Worm (Caenorhabditis elegans) whole organism, young adult: ENCODE data around the gene srbc-43.

Experiments
- B0261.1 ChIP-seq: sonication (generic microtip); optimal IDR thresholded peaks from 2 replicates; lab custom pipeline; 2016; ENCODE audit warnings: mild to moderate bottlenecking, missing genetic modification characterization, moderate library complexity, missing compliant biosample characterization
- B0336.3 ChIP-seq: fragments of 200-800 bp; sonication (Bioruptor generic); IDR thresholded peaks from 2 replicates; pipeline ENCODE4 v1.3.6; 2022; ENCODE audit warnings: missing genetic modification characterization, missing compliant biosample characterization
- C17E4.6 ChIP-seq: fragments of 200-800 bp; sonication (Bioruptor generic); IDR thresholded peaks from 2 replicates; pipeline ENCODE4 v1.3.6; 2022; ENCODE audit warnings: missing genetic modification reagents, missing genetic modification characterization, missing compliant biosample characterization
- D2030.7 ChIP-seq: fragments of 200-800 bp; sonication (Bioruptor generic); IDR thresholded peaks from 2 replicates; pipeline ENCODE4 v1.3.6; 2022; ENCODE audit warnings: missing genetic modification reagents, missing genetic modification characterization, missing compliant biosample characterization
- F52B5.7 ChIP-seq: sonication (generic microtip); optimal IDR thresholded peaks from 2 replicates; lab custom pipeline; 2016; ENCODE audit warnings: mild to moderate bottlenecking, missing genetic modification characterization, missing compliant biosample characterization
- T07F8.4 ChIP-seq: sonication (generic microtip); optimal IDR thresholded peaks from 2 replicates; lab custom pipeline; 2016; ENCODE audit warnings: mild to moderate bottlenecking, missing genetic modification characterization, moderate library complexity, missing compliant biosample characterization
- Y53G8AR.9 ChIP-seq: fragments of 200-800 bp; sonication (Bioruptor generic); conservative IDR thresholded peaks from 2 replicates; pipeline ENCODE4 v1.3.6; 2022; ENCODE audit warnings: missing genetic modification reagents, missing genetic modification characterization, missing compliant biosample characterization
- Y95B8A.8 ChIP-seq: fragments of 200-800 bp; sonication (Bioruptor generic); IDR thresholded peaks from 2 replicates; pipeline ENCODE4 v1.3.6; 2022; ENCODE audit warnings: missing genetic modification reagents, missing genetic modification characterization, missing compliant biosample characterization
- atf-7 ChIP-seq: sonication (generic microtip); optimal IDR thresholded peaks from 2 replicates; lab custom pipeline; 2017; ENCODE audit warnings: mild to moderate bottlenecking, missing genetic modification characterization, missing compliant biosample characterization
- bed-1 ChIP-seq: fragments of 200-800 bp; sonication (Bioruptor generic); IDR thresholded peaks from 2 replicates; pipeline ENCODE4 v1.3.6; 2022; ENCODE audit warnings: missing genetic modification reagents, missing genetic modification characterization, missing compliant biosample characterization
- ceh-27 ChIP-seq: fragments of 200-800 bp; sonication (Bioruptor generic); optimal IDR thresholded peaks from 2 replicates; lab custom pipeline; 2018; ENCODE audit warnings: mild to moderate bottlenecking, missing genetic modification characterization, moderate library complexity, missing compliant biosample characterization
- ceh-91 ChIP-seq: fragments of 200-800 bp; sonication (Bioruptor generic); IDR thresholded peaks from 2 replicates; pipeline ENCODE4 v1.3.6; 2022; ENCODE audit warnings: missing genetic modification reagents, missing genetic modification characterization, missing compliant biosample characterization
- egl-18 ChIP-seq: fragments of 200-800 bp; sonication (Bioruptor generic); IDR thresholded peaks from 2 replicates; pipeline ENCODE4 v1.3.6; 2022; ENCODE audit warnings: missing genetic modification reagents, missing genetic modification characterization, missing compliant biosample characterization
- egl-44 ChIP-seq: fragments of 200-800 bp; sonication (Bioruptor generic); IDR thresholded peaks from 2 replicates; pipeline ENCODE4 v1.3.6; 2022; ENCODE audit warnings: missing genetic modification reagents, missing genetic modification characterization, missing compliant biosample characterization
- hlh-26 ChIP-seq: fragments of 200-800 bp; sonication (Bioruptor generic); conservative IDR thresholded peaks from 2 replicates; pipeline ENCODE4 v1.3.6; 2022; ENCODE audit warnings: missing genetic modification reagents, missing genetic modification characterization, missing compliant biosample characterization
- hmg-20 ChIP-seq: fragments of 200-800 bp; sonication (Bioruptor generic); IDR thresholded peaks from 2 replicates; pipeline ENCODE4 v1.3.6; 2022; ENCODE audit warnings: missing genetic modification reagents, missing genetic modification characterization, missing compliant biosample characterization
- hrde-1 ChIP-seq: sonication (generic microtip); optimal IDR thresholded peaks from 2 replicates; lab custom pipeline; 2016; ENCODE audit warnings: missing genetic modification characterization, mild to moderate bottlenecking, missing compliant biosample characterization, moderate library complexity, missing genotype, missing genetic modification reagents, borderline replicate concordance
- let-526 ChIP-seq: fragments of 200-800 bp; sonication (Bioruptor generic); IDR thresholded peaks from 2 replicates; pipeline ENCODE4 v1.3.6; 2022; ENCODE audit warnings: missing genetic modification reagents, missing genetic modification characterization, missing compliant biosample characterization
- let-607 ChIP-seq, 2 experiments: fragments of 200-800 bp in 1 of 2; sonication (Bioruptor generic) in 1 of 2; sonication (generic microtip) in 1 of 2; optimal IDR thresholded peaks; 2 replicates each; lab custom pipeline; 2016 to 2018; ENCODE audit warnings: mild to moderate bottlenecking in 2 of 2, missing compliant biosample characterization in 2 of 2, missing genetic modification characterization in 2 of 2, moderate library complexity in 2 of 2, missing genotype in 1 of 2
- lin-26 ChIP-seq: fragments of 200-800 bp; sonication (Bioruptor generic); IDR thresholded peaks from 2 replicates; pipeline ENCODE4 v1.3.6; 2022; ENCODE audit warnings: missing genetic modification reagents, missing genetic modification characterization, missing compliant biosample characterization
- lir-1 ChIP-seq: fragments of 200-800 bp; sonication (Bioruptor generic); conservative IDR thresholded peaks from 2 replicates; pipeline ENCODE4 v1.3.6; 2022; ENCODE audit warnings: missing genetic modification reagents, missing genetic modification characterization, missing compliant biosample characterization
- mel-28 ChIP-seq: sonication (generic microtip); optimal IDR thresholded peaks from 2 replicates; lab custom pipeline; 2016; ENCODE audit warnings: borderline replicate concordance, mild to moderate bottlenecking, missing genetic modification characterization, missing compliant biosample characterization
- nfya-1 ChIP-seq: sonication (generic microtip); optimal IDR thresholded peaks from 2 replicates; lab custom pipeline; 2017; ENCODE audit warnings: antibody characterized with exemption, missing compliant biosample characterization, missing genetic modification characterization, borderline replicate concordance; ENCODE audit not compliant: insufficient read depth
- nhr-179 ChIP-seq: sonication (generic microtip); optimal IDR thresholded peaks from 2 replicates; lab custom pipeline; 2016; ENCODE audit warnings: mild to moderate bottlenecking, missing genetic modification characterization, missing compliant biosample characterization
- nhr-80 ChIP-seq: sonication (generic microtip); optimal IDR thresholded peaks from 2 replicates; lab custom pipeline; 2016; ENCODE audit warnings: missing genetic modification characterization, missing compliant biosample characterization
- rpc-1 ChIP-seq, 2 experiments: fragments of 150-350 bp in 1 of 2; sonication (generic microtip) in 1 of 2; optimal IDR thresholded peaks; 2 replicates each; lab custom pipeline; 2014 to 2018; ENCODE audit warnings: missing biosample characterization in 1 of 2, missing genetic modification characterization in 1 of 2, missing genetic modification reagents in 1 of 2, missing genotype in 1 of 2
- snpc-3.4 ChIP-seq: sonication (generic microtip); optimal IDR thresholded peaks from 2 replicates; lab custom pipeline; 2017; ENCODE audit warnings: missing genetic modification characterization, mild to moderate bottlenecking, missing compliant biosample characterization, antibody characterized with exemption, moderate library complexity, missing genotype, missing genetic modification reagents
- tbp1 ChIP-seq: fragments of 200-800 bp; sonication (Bioruptor generic); optimal IDR thresholded peaks from 2 replicates; lab custom pipeline; 2018; ENCODE audit warnings: mild to moderate bottlenecking, missing genetic modification characterization, missing compliant biosample characterization
- tbx-9 ChIP-seq: sonication (generic microtip); optimal IDR thresholded peaks from 2 replicates; lab custom pipeline; 2016; ENCODE audit warnings: borderline replicate concordance, missing genetic modification characterization, inconsistent platforms, missing compliant biosample characterization
- ztf-28 ChIP-seq: fragments of 200-800 bp; sonication (Bioruptor generic); IDR thresholded peaks from 2 replicates; pipeline ENCODE4 v1.3.6; 2022; ENCODE audit warnings: missing genetic modification reagents, missing genetic modification characterization, missing compliant biosample characterization

srbc-43 gene

DNA sequence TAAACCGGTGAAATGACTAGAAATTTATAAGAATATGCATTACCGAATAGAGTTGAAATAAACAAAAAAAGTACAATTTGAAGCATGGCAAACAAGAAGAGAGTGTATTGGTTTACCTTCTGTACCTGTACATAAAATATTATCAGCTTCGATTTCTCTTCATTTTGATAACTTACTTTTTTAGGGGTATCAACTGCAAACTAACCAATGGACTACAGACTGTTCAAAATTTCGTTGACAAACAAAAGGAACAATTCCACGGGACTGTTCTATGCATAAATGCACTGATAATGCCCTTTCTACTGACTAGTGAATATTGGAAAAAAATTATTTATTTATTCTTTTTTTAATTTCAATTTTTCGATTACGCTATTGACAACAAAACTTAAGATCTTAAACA is 7.7 kb upstream of the srbc-43 start, which contains the start of gene ugt-6:
Gene ugt-6, minus strand, starts transcription at position 233 of the 400 bp plus-strand sequence.
- TF ChIP-seq B0261.1 (tag; lab: Kevin White, UChicago): no peak
- TF ChIP-seq Y53G8AR.9 (GFP tag; lab: Robert Waterston, UW): no peak
- TF ChIP-seq egl-44 (GFP tag; lab: Robert Waterston, UW): no peak

DNA sequence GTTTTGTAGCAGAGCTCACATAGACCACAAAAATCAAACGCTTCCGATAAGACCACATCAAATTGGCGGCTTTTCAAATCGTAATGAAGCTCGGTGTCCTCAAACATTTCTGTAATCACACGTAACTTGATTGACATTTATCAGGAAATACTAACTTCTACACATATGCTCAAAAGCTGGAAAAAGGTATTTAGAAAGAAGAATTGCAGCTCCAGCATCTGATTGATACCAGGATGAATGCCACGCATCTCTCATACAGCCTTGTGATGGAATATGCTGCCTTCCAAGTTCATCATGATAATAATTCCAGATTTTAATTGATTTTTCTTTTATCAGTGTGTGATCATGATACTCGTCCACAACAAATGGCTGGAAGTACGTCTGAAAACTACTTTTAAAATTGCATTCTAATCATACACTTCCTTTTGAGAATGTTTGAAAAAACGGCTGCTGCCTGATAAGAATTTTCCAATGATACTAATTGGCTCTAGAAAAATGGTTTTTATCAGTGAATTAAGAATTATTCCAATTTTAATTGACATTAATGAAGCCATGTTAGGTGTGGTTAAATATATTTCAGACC is 6.7 kb upstream of the srbc-43 start:
- TF ChIP-seq nhr-80 (tag; lab: Kevin White, UChicago) (peak; percentile 86), atf-7 (tag; lab: Kevin White, UChicago) (peak; percentile 33), C17E4.6 (GFP tag; lab: Robert Waterston, UW) (no peak), Y95B8A.8 (no peak), let-607 (tag; optimal IDR thresholded peaks at IDR 0.05; lab: Kevin White, UChicago) (peak; percentile 62 to 80), tbx-9 (tag; lab: Kevin White, UChicago) (no peak), ceh-91 (GFP tag; lab: Robert Waterston, UW) (no peak)
- TF ChIP-seq, all 124 proteins: peak for 3

DNA sequence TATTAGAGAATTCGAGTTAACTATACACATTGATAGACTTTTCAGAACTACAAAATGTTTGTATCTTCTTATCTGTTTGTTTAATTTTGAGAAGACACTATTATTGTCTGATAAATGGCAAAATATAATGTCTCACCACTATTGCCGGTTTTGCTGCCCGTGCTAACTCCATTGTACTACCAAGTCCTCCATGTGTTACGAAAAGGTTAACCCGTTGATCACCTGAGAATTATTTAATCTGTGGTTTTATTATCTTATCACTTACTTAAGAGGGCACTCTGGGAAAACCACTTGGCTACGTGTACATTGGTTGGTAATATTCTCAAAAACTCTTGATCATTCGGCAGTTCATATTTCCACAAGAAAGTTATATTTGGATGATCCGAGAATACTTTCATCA is 5.6 kb upstream of the srbc-43 start:
- TF ChIP-seq rpc-1 (optimal IDR thresholded peaks at IDR 0.05; lab: Kevin White, UChicago) (no peak), rpc-1 (tag; optimal IDR thresholded peaks at IDR 0.05; lab: Kevin White, UChicago) (no peak), nhr-179 (tag; lab: Kevin White, UChicago) (no peak), egl-44 (GFP tag; lab: Robert Waterston, UW) (no peak), snpc-3.4 (no peak), nfya-1 (tag; lab: Kevin White, UChicago) (no peak), ceh-27 (GFP tag; lab: Kevin White, UChicago) (no peak), hrde-1 (tag; lab: Kevin White, UChicago) (no peak), lin-26 (GFP tag; lab: Robert Waterston, UW) (no peak), mel-28 (tag; lab: Kevin White, UChicago) (no peak), D2030.7 (GFP tag; lab: Robert Waterston, UW) (no peak), B0336.3 (GFP tag; lab: Robert Waterston, UW) (no peak), egl-18 (GFP tag; lab: Robert Waterston, UW) (no peak), bed-1 (GFP tag; lab: Robert Waterston, UW) (no peak), lir-1 (GFP tag; lab: Robert Waterston, UW) (no peak), hmg-20 (GFP tag; lab: Robert Waterston, UW) (no peak), ztf-28 (GFP tag; lab: Robert Waterston, UW) (no peak), let-526 (GFP tag; lab: Robert Waterston, UW) (no peak)

DNA sequence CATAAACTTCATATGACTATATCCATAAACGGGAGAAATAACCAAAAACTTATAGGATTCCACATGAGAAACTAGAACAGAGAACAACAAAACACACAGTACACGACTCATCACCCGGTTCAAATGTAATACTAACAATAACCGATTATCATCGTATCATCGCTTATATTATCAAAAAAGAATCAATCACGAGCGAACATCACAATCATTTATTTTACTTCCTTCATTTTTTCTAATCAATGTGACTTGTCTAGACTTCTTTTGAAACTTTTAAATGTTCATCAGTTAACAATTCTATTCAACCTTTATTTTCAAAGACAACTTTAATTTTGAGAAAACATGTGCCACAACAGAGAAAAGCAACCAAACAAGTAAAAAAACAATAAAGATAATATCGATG is 4.9 kb upstream of the srbc-43 start, which contains the start of gene ugt-4:
Gene ugt-4, minus strand, starts transcription at position 141 of the 400 bp plus-strand sequence.
- TF ChIP-seq nhr-80 (tag; lab: Kevin White, UChicago): peak; percentile 62
- no peak for TF ChIP-seq tbx-9 (tag; lab: Kevin White, UChicago)

DNA sequence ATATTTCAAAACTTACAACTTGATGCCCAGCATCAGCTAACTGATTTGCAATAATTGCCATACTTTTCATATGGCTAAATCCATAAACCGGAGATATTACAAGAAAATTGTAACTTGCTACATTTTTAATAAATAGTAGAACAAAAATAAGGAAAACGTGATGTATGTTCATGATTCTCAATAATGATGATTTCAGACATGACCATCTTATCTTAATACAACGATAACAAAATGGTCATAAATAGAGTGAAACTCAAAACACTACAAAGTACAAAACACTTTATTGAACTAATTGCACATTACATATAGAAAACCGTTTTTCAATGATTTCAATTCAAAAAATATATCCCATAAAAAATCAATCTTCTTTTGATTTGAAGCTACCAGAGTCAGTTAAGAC is 2.4 kb upstream of the srbc-43 start, which contains the start of gene ugt-5:
Gene ugt-5, minus strand, starts transcription at position 214 of the 400 bp plus-strand sequence.
- TF ChIP-seq T07F8.4: no peak
- peak; percentile 22 for TF ChIP-seq nhr-80 (tag; lab: Kevin White, UChicago)

DNA sequence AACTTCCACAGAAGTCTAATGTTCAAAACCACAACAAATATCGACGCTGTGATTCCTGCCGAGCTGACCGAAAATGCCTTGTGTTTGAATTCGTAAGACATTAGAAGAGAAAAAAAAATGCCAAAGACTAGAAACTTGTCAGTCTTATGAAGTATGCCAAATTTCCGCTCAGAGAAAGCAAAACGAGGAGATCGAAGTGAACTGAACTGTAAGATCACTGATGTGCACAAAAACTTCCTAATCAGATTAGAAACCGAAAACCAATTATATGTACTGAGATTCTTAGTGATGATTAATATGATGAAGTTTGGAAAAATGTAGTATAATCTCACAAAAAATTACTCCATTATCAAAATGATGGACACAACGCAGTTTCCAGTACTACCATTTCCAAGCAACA is 1.9 kb downstream of the srbc-43 start, which contains the start of gene srbc-44:
Gene srbc-44, minus strand, starts transcription at position 101 of the 400 bp plus-strand sequence.
- no peak for TF ChIP-seq atf-7 (tag; lab: Kevin White, UChicago)
- no peak for TF ChIP-seq hlh-26 (GFP tag; lab: Robert Waterston, UW)
- TF ChIP-seq F52B5.7 (tag; lab: Kevin White, UChicago): no peak
- TF ChIP-seq tbp1 (GFP tag; lab: Kevin White, UChicago): no peak
